Worm (Caenorhabditis elegans): ENCODE data around the gene F41E6.8.

The F41E6.8 gene

ce11 chrV:8601420-8601819 lies at the start of gene F41E6.8:
TSS of gene F41E6.8 (minus strand) at chrV:8601520.
- TF ChIP-seq sea-1 (GFP tag; conservative IDR thresholded peaks at IDR 0.05) (no peak), hmbx-1 (tag; optimal IDR thresholded peaks at IDR 0.05) (no peak)

- TF ChIP-seq ceh-13 (GFP tag; optimal IDR thresholded peaks at IDR 0.05) (no peak), F13C5.2 (tag; optimal IDR thresholded peaks at IDR 0.05) (no peak), pes-1 (GFP tag; IDR thresholded peaks at IDR 0.05) (no peak), hmg-4 (GFP tag; optimal IDR thresholded peaks at IDR 0.05) (no peak), ceh-36 (tag; optimal IDR thresholded peaks at IDR 0.05) (no peak), aly-1 (tag; optimal IDR thresholded peaks at IDR 0.05) (no peak), tbx-11 (GFP tag; IDR thresholded peaks at IDR 0.05) (no peak), tra-4 (tag; optimal IDR thresholded peaks at IDR 0.05) (no peak), scrt-1 (GFP tag; IDR thresholded peaks at IDR 0.05) (no peak), tbx-37 (GFP tag; conservative IDR thresholded peaks at IDR 0.05) (no peak), ama-1 (optimal IDR thresholded peaks at IDR 0.05) (no peak), B0310.2 (tag; optimal IDR thresholded peaks at IDR 0.05) (no peak), hnd-1 (tag; optimal IDR thresholded peaks at IDR 0.05) (no peak), flt-1 (GFP tag; IDR thresholded peaks at IDR 0.05) (no peak), ets-7 (tag; optimal IDR thresholded peaks at IDR 0.05) (no peak), sea-1 (GFP tag; conservative IDR thresholded peaks at IDR 0.05) (no peak), hmbx-1 (tag; optimal IDR thresholded peaks at IDR 0.05) (no peak)
Observed at ce11 chrV:8650365-8650764, 49.0 kb upstream of the F41E6.8 start.

- no peak for TF ChIP-seq tra-4 (tag; optimal IDR thresholded peaks at IDR 0.05)
- no peak for TF ChIP-seq pes-1 (GFP tag; IDR thresholded peaks at IDR 0.05)
- TF ChIP-seq ceh-36 (tag; optimal IDR thresholded peaks at IDR 0.05) = no peak
- TF ChIP-seq F13C5.2 (tag; optimal IDR thresholded peaks at IDR 0.05) = no peak
- no peak for TF ChIP-seq hmg-4 (GFP tag; optimal IDR thresholded peaks at IDR 0.05)
- no peak for TF ChIP-seq aly-1 (tag; optimal IDR thresholded peaks at IDR 0.05)
- TF ChIP-seq ama-1 (optimal IDR thresholded peaks at IDR 0.05) = no peak
- no peak for TF ChIP-seq hnd-1 (tag; optimal IDR thresholded peaks at IDR 0.05)
Observed at ce11 chrV:8648251-8648650, 46.9 kb upstream of the F41E6.8 start.

- TF ChIP-seq hmbx-1 (tag; optimal IDR thresholded peaks at IDR 0.05) (no peak), ama-1 (optimal IDR thresholded peaks at IDR 0.05) (no peak), tbx-37 (GFP tag; conservative IDR thresholded peaks at IDR 0.05) (no peak), hnd-1 (tag; optimal IDR thresholded peaks at IDR 0.05) (no peak), ceh-13 (GFP tag; optimal IDR thresholded peaks at IDR 0.05) (no peak), tbx-11 (GFP tag; IDR thresholded peaks at IDR 0.05) (no peak), tra-4 (tag; optimal IDR thresholded peaks at IDR 0.05) (no peak), pes-1 (GFP tag; IDR thresholded peaks at IDR 0.05) (no peak), aly-1 (tag; optimal IDR thresholded peaks at IDR 0.05) (no peak), sea-1 (GFP tag; conservative IDR thresholded peaks at IDR 0.05) (no peak)
Observed at ce11 chrV:8643093-8643492, 41.8 kb upstream of the F41E6.8 start, which contains the start of gene asp-13. TSS of gene asp-13 (minus strand) at chrV:8643193.

- TF ChIP-seq B0310.2 (tag; optimal IDR thresholded peaks at IDR 0.05) (no peak), ceh-36 (tag; optimal IDR thresholded peaks at IDR 0.05) (no peak)
Observed at ce11 chrV:8641266-8641665, 39.9 kb upstream of the F41E6.8 start, which contains the start of gene F28A12.3. TSS of gene F28A12.3 (minus strand) at chrV:8641366.

ce11 chrV:8637666-8638271 lies 36.4 kb upstream of the F41E6.8 start, which contains the start of the genes F28A12.10 and acd-4:
TSS of gene F28A12.10 (minus strand) at chrV:8637766.
TSS of gene acd-4 (plus strand) at chrV:8638221.
- no peak for TF ChIP-seq ama-1 (optimal IDR thresholded peaks at IDR 0.05)
- TF ChIP-seq pes-1 (GFP tag; IDR thresholded peaks at IDR 0.05) = no peak
- TF ChIP-seq tbx-37 (GFP tag; conservative IDR thresholded peaks at IDR 0.05) = no peak
- no peak for TF ChIP-seq B0310.2 (tag; optimal IDR thresholded peaks at IDR 0.05)
- TF ChIP-seq ceh-13 (GFP tag; optimal IDR thresholded peaks at IDR 0.05) = no peak

ce11 chrV:8636907-8637306 lies 35.6 kb upstream of the F41E6.8 start, which contains the start of gene grl-12:
TSS of gene grl-12 (minus strand) at chrV:8637007.
- TF ChIP-seq hmbx-1 (tag; optimal IDR thresholded peaks at IDR 0.05) (no peak), hmg-4 (GFP tag; optimal IDR thresholded peaks at IDR 0.05) (no peak), ceh-13 (GFP tag; optimal IDR thresholded peaks at IDR 0.05) (no peak), ama-1 (optimal IDR thresholded peaks at IDR 0.05) (no peak), B0310.2 (tag; optimal IDR thresholded peaks at IDR 0.05) (no peak), tbx-37 (GFP tag; conservative IDR thresholded peaks at IDR 0.05) (no peak), tbx-11 (GFP tag; IDR thresholded peaks at IDR 0.05) (no peak), flt-1 (GFP tag; IDR thresholded peaks at IDR 0.05) (no peak), tra-4 (tag; optimal IDR thresholded peaks at IDR 0.05) (no peak), ceh-36 (tag; optimal IDR thresholded peaks at IDR 0.05) (no peak), sea-1 (GFP tag; conservative IDR thresholded peaks at IDR 0.05) (no peak), F13C5.2 (tag; optimal IDR thresholded peaks at IDR 0.05) (no peak), pes-1 (GFP tag; IDR thresholded peaks at IDR 0.05) (no peak), scrt-1 (GFP tag; IDR thresholded peaks at IDR 0.05) (no peak), hnd-1 (tag; optimal IDR thresholded peaks at IDR 0.05) (no peak)

- TF ChIP-seq hmg-4 (GFP tag; optimal IDR thresholded peaks at IDR 0.05) (no peak), tbx-37 (GFP tag; conservative IDR thresholded peaks at IDR 0.05) (no peak), ceh-36 (tag; optimal IDR thresholded peaks at IDR 0.05) (no peak), scrt-1 (GFP tag; IDR thresholded peaks at IDR 0.05) (no peak), B0310.2 (tag; optimal IDR thresholded peaks at IDR 0.05) (no peak), pes-1 (GFP tag; IDR thresholded peaks at IDR 0.05) (no peak), aly-1 (tag; optimal IDR thresholded peaks at IDR 0.05) (no peak), ama-1 (optimal IDR thresholded peaks at IDR 0.05) (no peak), sea-1 (GFP tag; conservative IDR thresholded peaks at IDR 0.05) (no peak), ceh-13 (GFP tag; optimal IDR thresholded peaks at IDR 0.05) (no peak), F13C5.2 (tag; optimal IDR thresholded peaks at IDR 0.05) (no peak), flt-1 (GFP tag; IDR thresholded peaks at IDR 0.05) (no peak), hnd-1 (tag; optimal IDR thresholded peaks at IDR 0.05) (no peak), tbx-11 (GFP tag; IDR thresholded peaks at IDR 0.05) (no peak)
Observed at ce11 chrV:8635575-8635974, 34.3 kb upstream of the F41E6.8 start, which contains the start of gene oac-29. TSS of gene oac-29 (minus strand) at chrV:8635675.

All from whole organism, early embryonic.